Worm (Caenorhabditis elegans) whole organism, L1 larva: Measurements from ENCODE around the gene H11L12.1.

Experiments
- aly-2 ChIP-seq: fragments of 150-350 bp; optimal IDR thresholded peaks from 2 replicates; lab custom pipeline; 2014; ENCODE audit warnings: missing biosample characterization, missing genetic modification characterization
- ceh-8 ChIP-seq: fragments of 200-800 bp; sonication (Bioruptor generic); optimal IDR thresholded peaks from 2 replicates; lab custom pipeline; 2018; ENCODE audit warnings: mild to moderate bottlenecking, missing genetic modification characterization, moderate library complexity, missing compliant biosample characterization
- egl-27 ChIP-seq, 2 experiments: fragments of 150-350 bp in 1 of 2; sonication (generic microtip); optimal IDR thresholded peaks; 3 replicates each; lab custom pipeline; 2017 to 2018; ENCODE audit warnings: missing biosample characterization in 2 of 2, missing genetic modification characterization in 2 of 2, missing genetic modification reagents in 2 of 2
- lin-13 ChIP-seq: fragments of 150-350 bp; optimal IDR thresholded peaks from 2 replicates; lab custom pipeline; 2014; ENCODE audit warnings: missing biosample characterization, missing genetic modification reagents, missing genetic modification characterization
- nhr-19 ChIP-seq: fragments of 200-800 bp; sonication (Bioruptor generic); conservative IDR thresholded peaks from 2 replicates; pipeline ENCODE4 v1.3.6; 2022; ENCODE audit warnings: missing genetic modification characterization, missing compliant biosample characterization
- nhr-28 ChIP-seq: fragments of 150-350 bp; optimal IDR thresholded peaks from 2 replicates; lab custom pipeline; 2014; ENCODE audit warnings: missing biosample characterization, missing genetic modification characterization
- nhr-85 ChIP-seq: sonication (generic microtip); peaks from one replicate; lab custom pipeline; 2016; ENCODE audit warnings: missing genetic modification characterization, inconsistent platforms, missing compliant biosample characterization
- tbx-2 ChIP-seq: sonication (generic microtip); optimal IDR thresholded peaks from 2 replicates; lab custom pipeline; 2016; ENCODE audit warnings: missing genetic modification characterization, missing compliant biosample characterization

- TF ChIP-seq aly-2 (tag; lab: Kevin White, UChicago) = no peak
- no peak for TF ChIP-seq tbx-2
- no peak for TF ChIP-seq nhr-19 (GFP tag; lab: Robert Waterston, UW)
- no peak for TF ChIP-seq egl-27 (tag; optimal IDR thresholded peaks at IDR 0.05; lab: Kevin White, UChicago)
- TF ChIP-seq nhr-85 (tag; lab: Kevin White, UChicago) = peak; percentile 99
- TF ChIP-seq lin-13 (GFP tag; lab: Kevin White, UChicago) = peak; percentile 47
- TF ChIP-seq ceh-8 (GFP tag; lab: Kevin White, UChicago) = no peak
- no peak for TF ChIP-seq nhr-28 (tag; lab: Kevin White, UChicago)
Observed at ce11 chrX:17684767-17685166, 26.7 kb downstream of the H11L12.1 start, which contains the start of gene T23E7.6.
